Worm (Caenorhabditis elegans): Measurements from ENCODE around the gene D1086.9.
A peak's percentile ranks its signal among the peaks of the same experiment; 100 is the strongest.

The D1086.9 gene

DNA sequence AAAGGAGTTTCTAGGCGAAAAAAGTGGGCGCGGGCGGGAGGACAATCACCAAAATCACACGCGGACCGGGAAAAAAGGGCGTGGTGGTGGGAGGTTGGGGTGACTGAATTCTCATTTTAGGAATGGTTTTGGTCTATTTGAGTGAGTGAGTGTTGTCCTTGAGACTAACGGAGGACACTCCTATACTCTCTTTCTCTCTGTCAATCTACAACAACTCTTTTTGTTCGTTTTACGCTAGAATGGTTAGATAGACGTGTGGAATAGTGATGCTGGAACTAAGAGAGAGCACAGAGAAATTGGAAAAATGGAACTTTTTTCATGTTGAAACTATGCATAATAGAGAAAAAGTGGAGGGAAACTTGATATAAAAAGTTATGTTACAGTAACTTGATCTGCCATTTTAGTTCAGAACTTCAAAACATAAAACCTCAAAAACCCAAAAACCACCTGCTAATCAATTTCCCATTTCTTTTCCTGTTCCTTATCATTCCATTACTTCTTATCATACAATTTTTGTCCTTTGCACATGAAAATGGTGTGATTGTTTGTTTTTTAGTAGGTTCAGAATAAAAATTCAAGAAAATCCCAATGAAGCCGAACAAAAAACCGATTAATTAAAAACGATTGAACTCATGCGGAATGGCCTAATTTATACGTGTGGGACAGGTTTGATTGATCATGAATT, 30.8 kb downstream of the D1086.9 start:
- peak; percentile 75 for TF ChIP-seq elt-2 (tag; optimal IDR thresholded peaks at IDR 0.05)
- TF ChIP-seq eyg-1 (tag; optimal IDR thresholded peaks at IDR 0.05): no peak

DNA sequence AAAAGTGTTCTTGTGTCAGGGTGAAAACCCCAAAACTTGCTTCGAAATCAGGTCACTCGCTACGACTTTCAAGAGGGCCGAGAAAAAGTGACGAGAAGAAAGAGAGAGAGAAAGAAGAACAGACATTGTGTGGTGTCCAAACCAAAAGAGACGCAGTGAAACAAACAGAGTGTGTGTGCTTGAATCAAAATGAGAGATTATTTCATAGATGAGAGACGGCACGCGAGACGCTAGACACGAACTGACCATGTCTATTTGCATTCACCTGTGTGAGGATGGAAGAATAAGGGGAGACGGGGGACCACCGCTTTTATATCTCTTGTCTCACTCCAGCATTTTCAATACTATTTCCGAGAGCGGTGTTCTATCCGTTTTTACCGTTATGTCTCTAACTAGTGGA, 32.1 kb downstream of the D1086.9 start:
- TF ChIP-seq T23F11.4 (GFP tag; optimal IDR thresholded peaks at IDR 0.05) (no peak), mec-3 (tag; optimal IDR thresholded peaks at IDR 0.05; ENCODE audit: borderline replicate concordance) (no peak), F13H6.1 (tag; optimal IDR thresholded peaks at IDR 0.05) (peak; percentile 72), pqm-1 (tag; optimal IDR thresholded peaks at IDR 0.05) (no peak), dmd-4 (tag; optimal IDR thresholded peaks at IDR 0.05; ENCODE audit: borderline replicate concordance) (no peak), lin-11 (tag; optimal IDR thresholded peaks at IDR 0.05) (no peak), C38D4.7 (GFP tag; optimal IDR thresholded peaks at IDR 0.05) (no peak), ceh-31 (tag; optimal IDR thresholded peaks at IDR 0.05) (peak; percentile 82), hlh-13 (GFP tag; optimal IDR thresholded peaks at IDR 0.05) (no peak), ceh-2 (tag; optimal IDR thresholded peaks at IDR 0.05) (peak; percentile 34), ahr-1 (tag; optimal IDR thresholded peaks at IDR 0.05) (no peak), ceh-14 (tag; optimal IDR thresholded peaks at IDR 0.05) (no peak), lim-6 (tag; optimal IDR thresholded peaks at IDR 0.05) (no peak), ztf-16 (tag; optimal IDR thresholded peaks at IDR 0.05) (no peak), pax-1 (tag; optimal IDR thresholded peaks at IDR 0.05) (peak; percentile 74), ceh-30 (tag; optimal IDR thresholded peaks at IDR 0.05) (peak; percentile 0), gmeb-2 (tag; optimal IDR thresholded peaks at IDR 0.05) (no peak), nhr-11 (tag; optimal IDR thresholded peaks at IDR 0.05) (no peak), C08G9.2 (tag; optimal IDR thresholded peaks at IDR 0.05) (no peak), elt-4 (tag; optimal IDR thresholded peaks at IDR 0.05) (no peak), ceh-34 (tag; optimal IDR thresholded peaks at IDR 0.05) (peak; percentile 38), pha-4 (tag; optimal IDR thresholded peaks at IDR 0.05) (no peak), ceh-24 (tag; optimal IDR thresholded peaks at IDR 0.05) (no peak), sdc-2 (tag; optimal IDR thresholded peaks at IDR 0.05) (no peak), ceh-22 (tag; optimal IDR thresholded peaks at IDR 0.05) (no peak), fkh-6 (tag; optimal IDR thresholded peaks at IDR 0.05) (no peak), pha-2 (tag; optimal IDR thresholded peaks at IDR 0.05) (peak; percentile 24), pag-3 (tag; optimal IDR thresholded peaks at IDR 0.05; ENCODE audit: borderline replicate concordance) (no peak), ets-4 (tag; optimal IDR thresholded peaks at IDR 0.05) (peak; percentile 39), nfya-1 (tag; optimal IDR thresholded peaks at IDR 0.05) (peak; percentile 75), unc-86 (tag; optimal IDR thresholded peaks at IDR 0.05) (peak; percentile 13), fkh-10 (GFP tag; optimal IDR thresholded peaks at IDR 0.05) (no peak), ceh-48 (tag; optimal IDR thresholded peaks at IDR 0.05) (no peak), tbx-7 (tag; optimal IDR thresholded peaks at IDR 0.05) (no peak), sox-4 (tag; optimal IDR thresholded peaks at IDR 0.05) (no peak), unc-55 (GFP tag; optimal IDR thresholded peaks at IDR 0.05) (peak; percentile 64), dve-1 (tag; optimal IDR thresholded peaks at IDR 0.05) (peak; percentile 49), ceh-9 (tag; optimal IDR thresholded peaks at IDR 0.05) (no peak), npax-4 (tag; optimal IDR thresholded peaks at IDR 0.05) (no peak), Y22D7AL.16 (tag; optimal IDR thresholded peaks at IDR 0.05) (no peak), hlh-6 (tag; optimal IDR thresholded peaks at IDR 0.05) (no peak), odd-2 (tag; optimal IDR thresholded peaks at IDR 0.05) (no peak), tbx-2 (tag; optimal IDR thresholded peaks at IDR 0.05) (peak; percentile 77), ceh-45 (GFP tag; IDR thresholded peaks at IDR 0.05) (no peak), elt-2 (tag; optimal IDR thresholded peaks at IDR 0.05) (peak; percentile 56), hlh-30 (tag; optimal IDR thresholded peaks at IDR 0.05; ENCODE audit: insufficient read depth) (peak; percentile 46), ttx-3 (tag; optimal IDR thresholded peaks at IDR 0.05) (no peak), sox-2 (GFP tag; IDR thresholded peaks at IDR 0.05) (peak; percentile 2; the same call in 1 of the 2 replicates), madf-2 (tag; optimal IDR thresholded peaks at IDR 0.05) (no peak), hlh-15 (tag; optimal IDR thresholded peaks at IDR 0.05) (no peak)

All from whole organism, late embryonic.